Worm (Caenorhabditis elegans) whole organism, late embryonic: ENCODE measurements around the gene otpl-7.

Experiments used
- C08G9.2 ChIP-seq: sonication (generic microtip); optimal IDR thresholded peaks from 2 replicates; lab custom pipeline; 2016; ENCODE audit warnings: mild to moderate bottlenecking, missing genetic modification characterization, moderate library complexity, missing compliant biosample characterization
- C38D4.7 ChIP-seq: fragments of 200-800 bp; sonication (Bioruptor generic); optimal IDR thresholded peaks from 2 replicates; lab custom pipeline; 2018; ENCODE audit warnings: mild to moderate bottlenecking, missing genetic modification characterization, moderate library complexity, missing compliant biosample characterization
- F13H6.1 ChIP-seq: sonication (generic microtip); optimal IDR thresholded peaks from 2 replicates; lab custom pipeline; 2016; ENCODE audit warnings: missing genetic modification characterization, missing compliant biosample characterization
- Y22D7AL.16 ChIP-seq: sonication (generic microtip); optimal IDR thresholded peaks from 2 replicates; lab custom pipeline; 2016; ENCODE audit warnings: missing genetic modification characterization, missing compliant biosample characterization
- ama-1 ChIP-seq: fragments of 150-350 bp; optimal IDR thresholded peaks from 2 replicates; lab custom pipeline; 2014
- ceh-18 ChIP-seq: sonication (generic microtip); optimal IDR thresholded peaks from 2 replicates; lab custom pipeline; 2016; ENCODE audit warnings: missing genetic modification characterization, missing compliant biosample characterization
- ceh-19 ChIP-seq: fragments of 200-800 bp; sonication (Bioruptor generic); optimal IDR thresholded peaks from 2 replicates; lab custom pipeline; 2018; ENCODE audit warnings: mild to moderate bottlenecking, missing genetic modification characterization, missing compliant biosample characterization
- ceh-2 ChIP-seq: sonication (generic microtip); optimal IDR thresholded peaks from 2 replicates; lab custom pipeline; 2016; ENCODE audit warnings: missing genotype, missing genetic modification characterization, missing compliant biosample characterization
- ceh-22 ChIP-seq: sonication (generic microtip); optimal IDR thresholded peaks from 2 replicates; lab custom pipeline; 2017; ENCODE audit warnings: missing biosample characterization, missing genetic modification characterization
- ceh-24 ChIP-seq: sonication (generic microtip); optimal IDR thresholded peaks from 2 replicates; lab custom pipeline; 2016; ENCODE audit warnings: mild to moderate bottlenecking, missing genetic modification characterization, missing compliant biosample characterization
- ceh-45 ChIP-seq: fragments of 200-800 bp; sonication (Bioruptor generic); IDR thresholded peaks from 2 replicates; pipeline ENCODE4 v1.3.6; 2022; ENCODE audit warnings: missing genetic modification reagents, missing genetic modification characterization, missing compliant biosample characterization
- ceh-48 ChIP-seq: sonication (generic microtip); optimal IDR thresholded peaks from 2 replicates; lab custom pipeline; 2016; ENCODE audit warnings: missing genetic modification characterization, inconsistent platforms, missing compliant biosample characterization
- ceh-9 ChIP-seq: sonication (generic microtip); optimal IDR thresholded peaks from 2 replicates; lab custom pipeline; 2016; ENCODE audit warnings: mild to moderate bottlenecking, missing genetic modification characterization, inconsistent platforms, missing compliant biosample characterization
- che-1 ChIP-seq: sonication (generic microtip); optimal IDR thresholded peaks from 2 replicates; lab custom pipeline; 2016; ENCODE audit warnings: mild to moderate bottlenecking, missing genetic modification characterization, missing compliant biosample characterization
- dve-1 ChIP-seq: sonication (generic microtip); optimal IDR thresholded peaks from 2 replicates; lab custom pipeline; 2017; ENCODE audit warnings: antibody characterized with exemption, mild to moderate bottlenecking, missing genetic modification characterization, missing compliant biosample characterization
- elt-4 ChIP-seq: sonication (generic microtip); optimal IDR thresholded peaks from 2 replicates; lab custom pipeline; 2016; ENCODE audit warnings: missing genetic modification characterization, missing compliant biosample characterization
- eyg-1 ChIP-seq: sonication (generic microtip); optimal IDR thresholded peaks from 2 replicates; lab custom pipeline; 2016; ENCODE audit warnings: missing genotype, missing genetic modification characterization, missing compliant biosample characterization
- fax-1 ChIP-seq: sonication (generic microtip); optimal IDR thresholded peaks from 2 replicates; lab custom pipeline; 2016; ENCODE audit warnings: missing genotype, missing genetic modification characterization, missing compliant biosample characterization
- fkh-10 ChIP-seq: fragments of 150-350 bp; optimal IDR thresholded peaks from 2 replicates; lab custom pipeline; 2014; ENCODE audit warnings: missing biosample characterization, missing genetic modification reagents, missing genetic modification characterization
- gmeb-2 ChIP-seq: sonication (generic microtip); optimal IDR thresholded peaks from 2 replicates; lab custom pipeline; 2016; ENCODE audit warnings: missing genetic modification characterization, inconsistent platforms, missing compliant biosample characterization
- hlh-13 ChIP-seq: fragments of 200-800 bp; sonication (Bioruptor generic); optimal IDR thresholded peaks from 2 replicates; lab custom pipeline; 2018; ENCODE audit warnings: mild to moderate bottlenecking, missing genetic modification characterization, missing compliant biosample characterization
- hlh-15 ChIP-seq: sonication (generic microtip); optimal IDR thresholded peaks from 2 replicates; lab custom pipeline; 2016; ENCODE audit warnings: missing genetic modification characterization, missing compliant biosample characterization
- hlh-30 ChIP-seq: sonication (generic microtip); optimal IDR thresholded peaks from 2 replicates; lab custom pipeline; 2017; ENCODE audit warnings: antibody characterized with exemption, missing genetic modification characterization, missing compliant biosample characterization; ENCODE audit not compliant: insufficient read depth
- hlh-6 ChIP-seq: sonication (generic microtip); optimal IDR thresholded peaks from 2 replicates; lab custom pipeline; 2016; ENCODE audit warnings: missing genotype, missing genetic modification characterization, missing compliant biosample characterization
- hlh-8 ChIP-seq: sonication (generic microtip); optimal IDR thresholded peaks from 2 replicates; lab custom pipeline; 2016; ENCODE audit warnings: missing genotype, missing genetic modification characterization, missing compliant biosample characterization
- madf-2 ChIP-seq: sonication (generic microtip); optimal IDR thresholded peaks from 2 replicates; lab custom pipeline; 2017; ENCODE audit warnings: missing genetic modification characterization, missing compliant biosample characterization
- mec-3 ChIP-seq: sonication (generic microtip); optimal IDR thresholded peaks from 2 replicates; lab custom pipeline; 2016; ENCODE audit warnings: borderline replicate concordance, missing genetic modification characterization, missing compliant biosample characterization
- nfya-1 ChIP-seq: sonication (generic microtip); optimal IDR thresholded peaks from 2 replicates; lab custom pipeline; 2017; ENCODE audit warnings: missing genetic modification characterization, mild to moderate bottlenecking, missing compliant biosample characterization, antibody characterized with exemption, moderate library complexity
- nhr-232 ChIP-seq: sonication (generic microtip); optimal IDR thresholded peaks from 2 replicates; lab custom pipeline; 2016; ENCODE audit warnings: missing genetic modification characterization, missing compliant biosample characterization
- odd-2 ChIP-seq: sonication (generic microtip); optimal IDR thresholded peaks from 2 replicates; lab custom pipeline; 2017; ENCODE audit warnings: antibody characterized with exemption, mild to moderate bottlenecking, missing genetic modification characterization, missing compliant biosample characterization
- pag-3 ChIP-seq: sonication (generic microtip); optimal IDR thresholded peaks from 2 replicates; lab custom pipeline; 2016; ENCODE audit warnings: missing compliant biosample characterization, missing genetic modification characterization, borderline replicate concordance
- pat-9 ChIP-seq: fragments of 200-800 bp; sonication (Bioruptor generic); optimal IDR thresholded peaks from 2 replicates; lab custom pipeline; 2018; ENCODE audit warnings: mild to moderate bottlenecking, missing genetic modification characterization, moderate library complexity, missing compliant biosample characterization
- pax-1 ChIP-seq: fragments of 150-350 bp; optimal IDR thresholded peaks from 2 replicates; lab custom pipeline; 2014; ENCODE audit warnings: missing biosample characterization, missing genetic modification characterization
- pha-2 ChIP-seq: sonication (generic microtip); optimal IDR thresholded peaks from 2 replicates; lab custom pipeline; 2017; ENCODE audit warnings: mild to moderate bottlenecking, missing genetic modification characterization, missing compliant biosample characterization
- pha-4 ChIP-seq: fragments of 150-350 bp; optimal IDR thresholded peaks from 2 replicates; lab custom pipeline; 2018; ENCODE audit warnings: missing biosample characterization, missing genetic modification reagents, missing genetic modification characterization
- pqm-1 ChIP-seq: sonication (generic microtip); optimal IDR thresholded peaks from 2 replicates; lab custom pipeline; 2016; ENCODE audit warnings: missing genetic modification characterization, missing compliant biosample characterization
- pros-1 ChIP-seq: fragments of 150-350 bp; optimal IDR thresholded peaks from 2 replicates; lab custom pipeline; 2014; ENCODE audit warnings: missing biosample characterization, missing genetic modification reagents, missing genetic modification characterization
- ref-2 ChIP-seq: sonication (generic microtip); optimal IDR thresholded peaks from 2 replicates; lab custom pipeline; 2016; ENCODE audit warnings: missing genetic modification characterization, missing compliant biosample characterization
- rnt-1 ChIP-seq: sonication (generic microtip); optimal IDR thresholded peaks from 2 replicates; lab custom pipeline; 2016; ENCODE audit warnings: missing genetic modification characterization, missing compliant biosample characterization
- sdc-2 ChIP-seq: sonication (generic microtip); optimal IDR thresholded peaks from 2 replicates; lab custom pipeline; 2016; ENCODE audit warnings: missing genotype, missing genetic modification characterization, missing compliant biosample characterization
- sox-2 ChIP-seq: fragments of 200-800 bp; sonication (Bioruptor generic); IDR thresholded peaks from 2 replicates; pipeline ENCODE4 v1.3.6; 2022; ENCODE audit warnings: missing genetic modification reagents, missing genetic modification characterization, missing compliant biosample characterization
- sox-4 ChIP-seq: sonication (generic microtip); optimal IDR thresholded peaks from 2 replicates; lab custom pipeline; 2017; ENCODE audit warnings: mild to moderate bottlenecking, missing genetic modification characterization, inconsistent platforms, missing compliant biosample characterization
- tbx-2 ChIP-seq: sonication (generic microtip); optimal IDR thresholded peaks from 2 replicates; lab custom pipeline; 2016; ENCODE audit warnings: missing genetic modification characterization, missing compliant biosample characterization
- tbx-7 ChIP-seq: sonication (generic microtip); optimal IDR thresholded peaks from 2 replicates; lab custom pipeline; 2016; ENCODE audit warnings: missing genotype, missing genetic modification characterization, missing compliant biosample characterization
- ttx-3 ChIP-seq: sonication (generic microtip); optimal IDR thresholded peaks from 2 replicates; lab custom pipeline; 2016; ENCODE audit warnings: missing genetic modification reagents, missing genetic modification characterization, missing compliant biosample characterization
- unc-42 ChIP-seq: sonication (generic microtip); optimal IDR thresholded peaks from 2 replicates; lab custom pipeline; 2016; ENCODE audit warnings: missing genotype, missing genetic modification characterization, missing compliant biosample characterization
- unc-55 ChIP-seq: sonication (generic microtip); optimal IDR thresholded peaks from 2 replicates; lab custom pipeline; 2017; ENCODE audit warnings: missing biosample characterization, missing genetic modification reagents, missing genetic modification characterization
- unc-86 ChIP-seq: sonication (generic microtip); optimal IDR thresholded peaks from 2 replicates; lab custom pipeline; 2016; ENCODE audit warnings: missing genetic modification characterization, missing compliant biosample characterization
- ztf-16 ChIP-seq: sonication (generic microtip); optimal IDR thresholded peaks from 2 replicates; lab custom pipeline; 2017; ENCODE audit warnings: missing genetic modification characterization, missing compliant biosample characterization

The otpl-7 gene

DNA sequence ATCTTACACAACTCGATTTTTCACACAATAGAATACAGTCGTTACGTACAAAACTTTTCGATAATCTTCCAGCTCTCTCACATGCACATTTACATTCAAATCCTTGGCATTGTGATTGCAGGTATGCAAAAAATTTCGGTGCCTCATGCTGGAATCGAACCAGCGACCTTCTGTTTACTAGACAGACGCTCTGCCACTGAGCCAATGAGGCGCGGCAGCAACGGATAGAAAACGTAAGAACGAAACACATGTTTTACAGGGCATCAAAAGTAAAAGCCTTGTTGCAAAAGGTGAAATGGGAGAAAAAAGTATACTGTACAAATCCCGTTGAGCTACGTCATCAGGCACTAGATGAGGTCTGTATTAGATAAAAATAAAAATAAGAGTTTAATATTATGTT lies 25.3 kb upstream of the otpl-7 start:
- TF ChIP-seq fax-1 (tag; lab: Kevin White, UChicago), result no peak
- TF ChIP-seq ttx-3 (tag; lab: Kevin White, UChicago), result no peak
- TF ChIP-seq gmeb-2 (tag; lab: Kevin White, UChicago), result no peak
- no peak for TF ChIP-seq pros-1

DNA sequence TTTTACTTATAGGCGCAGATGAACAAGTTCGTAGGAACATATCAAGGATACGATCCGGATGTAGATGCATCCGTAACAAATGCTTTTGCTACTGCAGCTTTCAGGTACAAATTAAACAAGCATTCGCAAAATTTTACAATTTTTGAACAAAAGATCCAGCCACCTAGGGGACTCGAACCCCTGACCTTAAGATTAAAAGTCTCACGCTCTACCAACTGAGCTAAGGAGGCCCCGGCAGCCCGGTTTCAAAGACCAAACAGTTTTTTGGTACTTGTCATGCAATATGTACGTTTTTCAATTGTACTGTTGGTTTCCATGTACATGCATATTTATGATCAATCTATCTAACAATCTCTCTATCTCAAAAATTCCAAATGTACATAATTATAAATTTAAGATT lies 21.9 kb upstream of the otpl-7 start:
- TF ChIP-seq fkh-10 (no peak), pros-1 (no peak), pha-2 (no peak), ref-2 (tag; lab: Kevin White, UChicago) (no peak), sdc-2 (tag; lab: Kevin White, UChicago) (no peak), C38D4.7 (no peak), pat-9 (tag; lab: Kevin White, UChicago) (no peak)

ce11 chrV:8500348-8500747 lies 21.0 kb upstream of the otpl-7 start:
- TF ChIP-seq ama-1 (lab: Kevin White, UChicago) (no peak), ceh-2 (peak; percentile 99), ztf-16 (peak; percentile 99), hlh-13 (GFP tag; lab: Kevin White, UChicago) (peak; percentile 99), ref-2 (tag; lab: Kevin White, UChicago) (peak; percentile 98), tbx-7 (tag; lab: Kevin White, UChicago) (peak; percentile 73), rnt-1 (tag; lab: Kevin White, UChicago) (peak; percentile 97), sox-4 (tag; lab: Kevin White, UChicago) (peak; percentile 100), hlh-30 (tag; lab: Kevin White, UChicago) (peak; percentile 77), dve-1 (tag; lab: Kevin White, UChicago) (peak; percentile 98), sox-2 (GFP tag; lab: Robert Waterston, UW) (peak; percentile 98), ceh-19 (peak; percentile 99), che-1 (peak; percentile 98), pax-1 (tag; lab: Kevin White, UChicago) (peak; percentile 18), eyg-1 (tag; lab: Kevin White, UChicago) (peak; percentile 98), pha-4 (tag; lab: Kevin White, UChicago) (no peak), Y22D7AL.16 (peak; percentile 99), C38D4.7 (peak; percentile 97), elt-4 (tag; lab: Kevin White, UChicago) (peak; percentile 96), ceh-24 (tag; lab: Kevin White, UChicago) (peak; percentile 100), ceh-48 (tag; lab: Kevin White, UChicago) (peak; percentile 99), unc-86 (tag; lab: Kevin White, UChicago) (peak; percentile 99), tbx-2 (peak; percentile 98), pag-3 (peak; percentile 98), hlh-8 (tag; lab: Kevin White, UChicago) (peak; percentile 97), pqm-1 (tag; lab: Kevin White, UChicago) (peak; percentile 100), ceh-45 (GFP tag; lab: Robert Waterston, UW) (peak; percentile 99), gmeb-2 (tag; lab: Kevin White, UChicago) (peak; percentile 100), ttx-3 (tag; lab: Kevin White, UChicago) (peak; percentile 98), ceh-18 (peak; percentile 95), nfya-1 (tag; lab: Kevin White, UChicago) (peak; percentile 89), pha-2 (peak; percentile 96), odd-2 (tag; lab: Kevin White, UChicago) (peak; percentile 83), unc-55 (peak; percentile 32), F13H6.1 (tag; lab: Kevin White, UChicago) (peak; percentile 99), ceh-22 (peak; percentile 79), hlh-15 (tag; lab: Kevin White, UChicago) (peak; percentile 99), mec-3 (tag; lab: Kevin White, UChicago) (peak; percentile 99), hlh-6 (tag; lab: Kevin White, UChicago) (peak; percentile 99), madf-2 (peak; percentile 99), nhr-232 (tag; lab: Kevin White, UChicago) (peak; percentile 97), unc-42 (tag; lab: Kevin White, UChicago) (peak; percentile 89), fkh-10 (peak; percentile 95), C08G9.2 (tag; lab: Kevin White, UChicago) (peak; percentile 96), ceh-9 (peak; percentile 99)
